Worm (Caenorhabditis elegans) whole organism, L2 larva: ENCODE measurements around the gene fbxb-41.

ENCODE experiments used
- C34F6.9 ChIP-seq: fragments of 150-350 bp; optimal IDR thresholded peaks from 2 replicates; lab custom pipeline; 2014; ENCODE audit warnings: missing biosample characterization, missing genetic modification characterization
- ama-1 ChIP-seq: fragments of 150-350 bp; optimal IDR thresholded peaks from 2 replicates; lab custom pipeline; 2018; ENCODE audit warnings: inconsistent platforms
- elt-1 ChIP-seq: fragments of 150-350 bp; optimal IDR thresholded peaks from 2 replicates; lab custom pipeline; 2014; ENCODE audit warnings: missing biosample characterization, missing genetic modification characterization
- elt-3 ChIP-seq: sonication (generic microtip); optimal IDR thresholded peaks from 2 replicates; lab custom pipeline; 2017; ENCODE audit warnings: missing biosample characterization, missing genetic modification characterization
- mab-5 ChIP-seq: fragments of 150-350 bp; optimal IDR thresholded peaks from 2 replicates; lab custom pipeline; 2014; ENCODE audit warnings: missing biosample characterization, missing genetic modification characterization
- nhr-237 ChIP-seq: fragments of 150-350 bp; optimal IDR thresholded peaks from 2 replicates; lab custom pipeline; 2014; ENCODE audit warnings: missing biosample characterization, missing genetic modification characterization

DNA sequence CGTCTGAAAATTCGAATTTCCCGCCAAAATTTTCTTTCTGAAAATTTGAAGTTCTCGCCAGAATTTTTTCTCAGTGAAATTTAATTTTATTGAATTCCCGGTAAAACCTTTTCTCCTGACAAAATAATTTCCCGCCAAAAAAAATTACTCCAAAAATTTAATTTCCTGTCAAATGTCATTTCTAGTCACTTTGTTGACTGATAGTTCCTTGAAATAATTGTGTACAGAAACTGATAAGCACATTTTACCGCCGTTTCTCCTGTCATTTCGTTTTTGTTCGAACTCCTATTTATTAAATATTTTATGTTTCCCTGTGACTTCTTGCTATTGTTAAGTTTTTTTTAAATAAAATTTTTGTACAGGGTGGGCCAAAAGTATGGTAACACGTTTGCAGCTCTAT, 21.8 kb upstream of the fbxb-41 start:
- TF ChIP-seq elt-1 (no peak), mab-5 (tag; lab: Kevin White, UChicago) (no peak), nhr-237 (no peak), elt-3 (tag; lab: Kevin White, UChicago) (no peak), ama-1 (no peak), C34F6.9 (no peak)
